Fruit fly (Drosophila melanogaster) whole organism, embryonic: ENCODE results near the gene RpL8.

Experiments used
- Abd-B ChIP-seq: fragments of 200-800 bp; sonication (Bioruptor generic); optimal IDR thresholded peaks from 2 replicates; lab custom pipeline; 2018; ENCODE audit warnings: missing biosample characterization, mild to moderate bottlenecking, missing genetic modification characterization, moderate library complexity
- Antp ChIP-seq: fragments of 200-800 bp; sonication (Bioruptor generic); optimal IDR thresholded peaks from 3 replicates; lab custom pipeline; 2016; ENCODE audit warnings: missing biosample characterization, missing genetic modification characterization
- CG10543 ChIP-seq: fragments of 200-800 bp; sonication (Bioruptor generic); optimal IDR thresholded peaks from 3 replicates; lab custom pipeline; 2017; ENCODE audit warnings: missing biosample characterization, mild to moderate bottlenecking, missing genetic modification characterization, moderate library complexity
- CG11456 ChIP-seq: fragments of 200-800 bp; sonication (Bioruptor generic); IDR thresholded peaks from 3 replicates; pipeline ENCODE4 v1.3.6; 2022; ENCODE audit warnings: missing biosample characterization, missing genetic modification characterization
- CG13123 ChIP-seq: fragments of 200-800 bp; sonication (Bioruptor generic); optimal IDR thresholded peaks from 2 replicates; lab custom pipeline; 2016; ENCODE audit warnings: missing biosample characterization, missing genetic modification characterization
- CG13424 ChIP-seq: fragments of 200-800 bp; sonication (Bioruptor generic); optimal IDR thresholded peaks from 2 replicates; lab custom pipeline; 2019; ENCODE audit warnings: missing biosample characterization, mild to moderate bottlenecking, missing genetic modification characterization, moderate library complexity
- CG13775 ChIP-seq: fragments of 200-800 bp; sonication (Bioruptor generic); optimal IDR thresholded peaks from 3 replicates; lab custom pipeline; 2017; ENCODE audit warnings: missing biosample characterization, mild to moderate bottlenecking, missing genetic modification characterization
- CG14860 ChIP-seq: fragments of 200-800 bp; sonication (Bioruptor generic); IDR thresholded peaks from 3 replicates; pipeline ENCODE4 v1.3.6; 2022; ENCODE audit warnings: missing biosample characterization, missing genetic modification characterization; ENCODE audit not compliant: partially characterized antibody
- CG15601 ChIP-seq: fragments of 200-800 bp; sonication (Bioruptor generic); optimal IDR thresholded peaks from 3 replicates; lab custom pipeline; 2019; ENCODE audit warnings: missing biosample characterization, mild to moderate bottlenecking, missing genetic modification characterization, moderate library complexity
- CG17912 ChIP-seq: fragments of 200-800 bp; sonication (Bioruptor generic); optimal IDR thresholded peaks from 2 replicates; lab custom pipeline; 2018; ENCODE audit warnings: missing biosample characterization, mild to moderate bottlenecking, missing genetic modification characterization
- CG18619 ChIP-seq: fragments of 200-800 bp; sonication (Bioruptor generic); optimal IDR thresholded peaks from 3 replicates; lab custom pipeline; 2017; ENCODE audit warnings: missing biosample characterization, mild to moderate bottlenecking, missing genetic modification characterization
- CG2199 ChIP-seq: fragments of 200-800 bp; sonication (Bioruptor generic); IDR thresholded peaks from 3 replicates; pipeline ENCODE4 v1.3.6; 2022; ENCODE audit warnings: missing biosample characterization, missing genetic modification characterization
- CG2712 ChIP-seq: fragments of 200-800 bp; optimal IDR thresholded peaks from 3 replicates; lab custom pipeline; 2019; ENCODE audit warnings: missing biosample characterization, mild to moderate bottlenecking, missing genetic modification characterization, moderate library complexity
- CG3407 ChIP-seq: fragments of 200-800 bp; sonication (Bioruptor generic); optimal IDR thresholded peaks from 2 replicates; lab custom pipeline; 2018; ENCODE audit warnings: missing biosample characterization, mild to moderate bottlenecking, missing genetic modification characterization
- CG3726 ChIP-seq: fragments of 200-800 bp; sonication (Bioruptor generic); IDR thresholded peaks from 3 replicates; pipeline ENCODE4, ENCODE4 v1.3.6; 2022; ENCODE audit warnings: missing biosample characterization, missing genetic modification characterization
- CG5245 ChIP-seq: fragments of 200-800 bp; sonication (Bioruptor generic); optimal IDR thresholded peaks from 3 replicates; lab custom pipeline; 2016; ENCODE audit warnings: missing biosample characterization, missing genetic modification characterization
- CG6683 ChIP-seq: fragments of 200-800 bp; sonication (Bioruptor generic); optimal IDR thresholded peaks from 2 replicates; lab custom pipeline; 2017; ENCODE audit warnings: missing biosample characterization, mild to moderate bottlenecking, missing genetic modification characterization, missing genetic modification reagents
- CG6854 ChIP-seq: fragments of 200-800 bp; sonication (Bioruptor generic); optimal IDR thresholded peaks from 3 replicates; lab custom pipeline; 2017; ENCODE audit warnings: missing biosample characterization, mild to moderate bottlenecking, missing genetic modification characterization
- CHES-1-like ChIP-seq: fragments of 200-800 bp; sonication (Bioruptor generic); optimal IDR thresholded peaks from 2 replicates; lab custom pipeline; 2016; ENCODE audit warnings: missing biosample characterization, missing genetic modification characterization
- Camta ChIP-seq: fragments of 200-800 bp; sonication (Bioruptor generic); optimal IDR thresholded peaks from 2 replicates; lab custom pipeline; 2016; ENCODE audit warnings: missing biosample characterization, missing genetic modification characterization
- D19A ChIP-seq: fragments of 200-800 bp; optimal IDR thresholded peaks from 3 replicates; lab custom pipeline; 2019; ENCODE audit warnings: missing biosample characterization, mild to moderate bottlenecking, missing genetic modification characterization, moderate library complexity
- Fer3 ChIP-seq: fragments of 200-800 bp; sonication (Bioruptor generic); optimal IDR thresholded peaks from 2 replicates; lab custom pipeline; 2018; ENCODE audit warnings: missing biosample characterization, mild to moderate bottlenecking, missing genetic modification characterization, moderate library complexity
- Lim3 ChIP-seq: fragments of 200-800 bp; sonication (Bioruptor generic); IDR thresholded peaks from 2 replicates; pipeline ENCODE4 v1.3.6; 2022; ENCODE audit warnings: missing biosample characterization, missing genetic modification characterization
- NFAT ChIP-seq: fragments of 200-800 bp; sonication (Bioruptor generic); IDR thresholded peaks from 2 replicates; pipeline ENCODE4 v1.3.6; 2022; ENCODE audit warnings: missing biosample characterization, missing genetic modification characterization
- Neu2 ChIP-seq: fragments of 200-800 bp; sonication (Bioruptor generic); optimal IDR thresholded peaks from 3 replicates; lab custom pipeline; 2016; ENCODE audit warnings: missing biosample characterization, missing genetic modification characterization, borderline replicate concordance
- Nf-YB ChIP-seq: fragments of 200-800 bp; sonication (Bioruptor generic); optimal IDR thresholded peaks from 3 replicates; lab custom pipeline; 2019; ENCODE audit warnings: missing biosample characterization, mild to moderate bottlenecking, missing genetic modification characterization, moderate library complexity
- Trl ChIP-seq, 3 experiments: fragments of >200 bp in 2 of 3; fragments of 200-800 bp in 1 of 3; sonication (Bioruptor generic) in 1 of 3; optimal IDR thresholded peaks; 2 replicates in 1 of 3; 3 replicates in 2 of 3; lab custom pipeline; 2016 to 2017; ENCODE audit warnings: missing biosample characterization in 1 of 3, missing genetic modification characterization in 1 of 3
- Vsx1 ChIP-seq: fragments of 200-800 bp; sonication (Bioruptor generic); optimal IDR thresholded peaks from 2 replicates; lab custom pipeline; 2017; ENCODE audit warnings: missing biosample characterization, mild to moderate bottlenecking, missing genetic modification characterization, missing genetic modification reagents
- al ChIP-seq: fragments of 200-800 bp; sonication (Bioruptor generic); IDR thresholded peaks from 2 replicates; pipeline ENCODE4 v1.3.6; 2022; ENCODE audit warnings: missing biosample characterization, missing genetic modification characterization
- ap ChIP-seq: fragments of 200-800 bp; sonication (Bioruptor generic); IDR thresholded peaks from 2 replicates; pipeline ENCODE4 v1.3.6; 2022; ENCODE audit warnings: missing biosample characterization, missing genetic modification characterization
- bbx ChIP-seq: fragments of 200-800 bp; sonication (Bioruptor generic); IDR thresholded peaks from 2 replicates; pipeline ENCODE4 v1.3.6; 2022; ENCODE audit warnings: missing biosample characterization, missing genetic modification characterization; ENCODE audit not compliant: partially characterized antibody
- cad ChIP-seq: fragments of >200 bp; optimal IDR thresholded peaks from 2 replicates; lab custom pipeline; 2017; ENCODE audit warnings: missing biosample characterization, missing genetic modification characterization
- croc ChIP-seq: fragments of 200-800 bp; sonication (Bioruptor generic); conservative IDR thresholded peaks from 3 replicates; pipeline ENCODE4 v1.3.6; 2022; ENCODE audit warnings: missing biosample characterization, missing genetic modification characterization
- crol ChIP-seq: fragments of 200-800 bp; sonication (Bioruptor generic); IDR thresholded peaks from 2 replicates; pipeline ENCODE4 v1.3.6; 2022; ENCODE audit warnings: missing biosample characterization, missing genetic modification characterization
- da ChIP-seq: fragments of 200-800 bp; sonication (Bioruptor generic); optimal IDR thresholded peaks from 2 replicates; lab custom pipeline; 2016; ENCODE audit warnings: missing biosample characterization, missing genetic modification characterization
- dmrt99B ChIP-seq: fragments of 200-800 bp; sonication (Bioruptor generic); optimal IDR thresholded peaks from 2 replicates; lab custom pipeline; 2018; ENCODE audit warnings: missing biosample characterization, mild to moderate bottlenecking, missing genetic modification characterization, moderate library complexity
- gcm ChIP-seq: fragments of 200-800 bp; sonication (Bioruptor generic); optimal IDR thresholded peaks from 2 replicates; lab custom pipeline; 2019; ENCODE audit warnings: missing biosample characterization, mild to moderate bottlenecking, missing genetic modification characterization, moderate library complexity
- grau ChIP-seq: fragments of 200-800 bp; optimal IDR thresholded peaks from 3 replicates; lab custom pipeline; 2019; ENCODE audit warnings: missing biosample characterization, mild to moderate bottlenecking, missing genetic modification characterization, moderate library complexity
- gsb ChIP-seq: fragments of 200-800 bp; sonication (Bioruptor generic); IDR thresholded peaks from 2 replicates; pipeline ENCODE4 v1.3.6; 2022; ENCODE audit warnings: missing biosample characterization, missing genetic modification characterization
- jigr1 ChIP-seq: fragments of 200-800 bp; sonication (Bioruptor generic); IDR thresholded peaks from 3 replicates; pipeline ENCODE4 v1.3.6; 2022; ENCODE audit warnings: missing biosample characterization, missing genetic modification characterization
- lola ChIP-seq, 3 experiments: fragments of >200 bp in 2 of 3; fragments of 200-800 bp in 1 of 3; sonication (Bioruptor generic) in 1 of 3; optimal IDR thresholded peaks; 2 replicates each; lab custom pipeline; 2017 to 2019; ENCODE audit warnings: missing biosample characterization in 3 of 3, missing genetic modification characterization in 3 of 3, mild to moderate bottlenecking in 1 of 3, moderate library complexity in 1 of 3
- nerfin-2 ChIP-seq: fragments of 200-800 bp; sonication (Bioruptor generic); IDR thresholded peaks from 2 replicates; pipeline ENCODE4 v1.3.6; 2022; ENCODE audit warnings: missing biosample characterization, missing genetic modification characterization; ENCODE audit not compliant: partially characterized antibody
- phol ChIP-seq: fragments of 200-800 bp; sonication (Bioruptor generic); optimal IDR thresholded peaks from 3 replicates; lab custom pipeline; 2018; ENCODE audit warnings: missing biosample characterization, mild to moderate bottlenecking, missing genetic modification characterization, moderate library complexity
- pnt ChIP-seq: fragments of 200-800 bp; sonication (Bioruptor generic); optimal IDR thresholded peaks from 3 replicates; lab custom pipeline; 2016; ENCODE audit warnings: missing biosample characterization, missing genetic modification characterization
- pzg ChIP-seq: fragments of 200-800 bp; sonication (Bioruptor generic); optimal IDR thresholded peaks from 3 replicates; lab custom pipeline; 2018; ENCODE audit warnings: missing biosample characterization, mild to moderate bottlenecking, missing genetic modification characterization, moderate library complexity
- row ChIP-seq: fragments of 200-800 bp; sonication (Bioruptor generic); IDR thresholded peaks from 3 replicates; pipeline ENCODE4 v1.3.6; 2022; ENCODE audit warnings: missing biosample characterization, missing genetic modification characterization
- schlank ChIP-seq: fragments of 200-800 bp; sonication (Bioruptor generic); optimal IDR thresholded peaks from 2 replicates; lab custom pipeline; 2018; ENCODE audit warnings: missing biosample characterization, mild to moderate bottlenecking, missing genetic modification characterization
- sqz ChIP-seq: fragments of 200-800 bp; sonication (Bioruptor generic); optimal IDR thresholded peaks from 3 replicates; lab custom pipeline; 2018; ENCODE audit warnings: missing biosample characterization, mild to moderate bottlenecking, missing genetic modification characterization
- zen2 ChIP-seq: fragments of 200-800 bp; sonication (Bioruptor generic); IDR thresholded peaks from 3 replicates; pipeline ENCODE4 v1.3.6; 2022; ENCODE audit warnings: missing biosample characterization, missing genetic modification characterization; ENCODE audit not compliant: partially characterized antibody

Gene RpL8

DNA sequence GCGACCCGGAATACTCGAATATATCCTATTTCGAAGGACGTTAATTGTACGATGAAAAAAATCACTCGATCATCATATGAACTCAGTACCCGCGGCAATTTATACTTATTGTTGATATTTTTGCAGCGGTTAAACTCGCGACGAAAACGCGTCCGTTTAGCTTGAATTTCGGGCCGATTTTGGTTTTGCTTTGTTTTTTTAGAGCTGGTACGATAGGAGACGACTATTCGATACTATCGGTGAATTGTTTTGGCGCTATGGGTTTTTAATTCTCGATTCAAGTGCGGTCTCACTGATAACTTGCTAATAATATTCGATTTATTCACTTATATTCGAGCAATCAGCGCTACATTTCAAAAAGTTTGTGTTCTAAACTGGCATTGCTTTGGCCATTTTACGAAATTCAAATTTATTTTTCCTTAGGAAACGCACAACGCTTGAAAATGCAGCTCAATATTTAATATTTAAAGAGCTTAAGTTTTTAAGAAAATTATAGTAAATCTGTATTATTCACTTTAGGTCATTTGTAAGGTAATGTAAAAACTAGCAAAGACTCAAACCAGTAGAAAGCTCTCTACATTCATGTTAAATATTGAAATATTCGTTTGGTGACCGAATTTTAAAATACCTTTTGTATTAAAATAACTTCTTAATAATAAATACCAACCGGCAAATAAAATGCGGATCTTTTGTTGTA, 33.0 kb upstream of the RpL8 start, which contains the start of gene Spn (continued):
- TF ChIP-seq da (no peak), gsb (no peak), cad (no peak), Camta (GFP tag; lab: Kevin White, UChicago) (no peak), Fer3 (no peak), row (GFP tag; lab: Robert Waterston, UW) (peak; percentile 72; the same call in 1 of the 3 replicates), nerfin-2 (GFP tag; lab: Robert Waterston, UW) (peak; percentile 95), CG6683 (GFP tag; lab: Kevin White, UChicago) (no peak), Trl (optimal IDR thresholded peaks at IDR 0.05; lab: Kevin White, UChicago) (no peak), Trl (GFP tag; optimal IDR thresholded peaks at IDR 0.05; lab: Kevin White, UChicago) (no peak), Vsx1 (GFP tag; lab: Kevin White, UChicago) (no peak), CG5245 (GFP tag; lab: Kevin White, UChicago) (no peak), Abd-B (GFP tag; lab: Kevin White, UChicago) (no peak), D19A (tag; lab: Kevin White, UChicago) (peak; percentile 84), CG13123 (GFP tag; lab: Kevin White, UChicago) (no peak), pnt (GFP tag; lab: Kevin White, UChicago) (no peak), CG6854 (GFP tag; lab: Kevin White, UChicago) (no peak), CG2712 (tag; lab: Kevin White, UChicago) (peak; percentile 39), CG13775 (GFP tag; lab: Kevin White, UChicago) (peak; percentile 21), lola (GFP tag; optimal IDR thresholded peaks at IDR 0.05; lab: Kevin White, UChicago) (no peak), CG2199 (GFP tag; lab: Robert Waterston, UW) (no peak), CG11456 (GFP tag; lab: Robert Waterston, UW) (no peak), dmrt99B (tag; lab: Kevin White, UChicago) (no peak), CG18619 (GFP tag; lab: Kevin White, UChicago) (peak; percentile 11), CG3407 (no peak), NFAT (GFP tag; lab: Robert Waterston, UW) (peak; percentile 40; the same call in 1 of the 2 replicates), Lim3 (GFP tag; lab: Robert Waterston, UW) (no peak), CG10543 (GFP tag; lab: Kevin White, UChicago) (no peak), pzg (GFP tag; lab: Kevin White, UChicago) (peak; percentile 94), CG13424 (tag; lab: Kevin White, UChicago) (no peak), phol (tag; lab: Kevin White, UChicago) (no peak), sqz (GFP tag; lab: Kevin White, UChicago) (peak; percentile 16), grau (no peak), croc (GFP tag; lab: Robert Waterston, UW) (no peak), al (GFP tag; lab: Robert Waterston, UW) (no peak), crol (GFP tag; lab: Robert Waterston, UW) (no peak), CG14860 (GFP tag; lab: Robert Waterston, UW) (peak; percentile 95), CG17912 (no peak), bbx (peak; percentile 99), gcm (GFP tag; lab: Kevin White, UChicago) (no peak), zen2 (GFP tag; lab: Robert Waterston, UW) (peak; percentile 99), Antp (GFP tag; lab: Kevin White, UChicago) (no peak), CHES-1-like (GFP tag; lab: Kevin White, UChicago) (peak; percentile 23), Nf-YB (GFP tag; lab: Kevin White, UChicago) (no peak), CG15601 (peak; percentile 46), CG3726 (GFP tag; lab: Robert Waterston, UW) (no peak), jigr1 (GFP tag; lab: Robert Waterston, UW) (no peak), ap (GFP tag; lab: Robert Waterston, UW) (no peak), schlank (no peak), Neu2 (no peak)
